Worm (Caenorhabditis elegans) whole organism, young adult: ENCODE measurements around the gene str-261.

Experiments used
- B0336.3 ChIP-seq: fragments of 200-800 bp; sonication (Bioruptor generic); IDR thresholded peaks from 2 replicates; pipeline ENCODE4 v1.3.6; 2022; ENCODE audit warnings: missing genetic modification characterization, missing compliant biosample characterization
- F49E8.2 ChIP-seq: sonication (generic microtip); optimal IDR thresholded peaks from 3 replicates; lab custom pipeline; 2017; ENCODE audit warnings: missing genetic modification characterization, mild to moderate bottlenecking, missing compliant biosample characterization, antibody characterized with exemption, moderate library complexity; ENCODE audit not compliant: insufficient read depth
- K11D2.4 ChIP-seq: fragments of 200-800 bp; sonication (Bioruptor generic); IDR thresholded peaks from 2 replicates; pipeline ENCODE4 v1.3.6; 2022; ENCODE audit warnings: missing genetic modification reagents, missing genetic modification characterization, missing compliant biosample characterization
- T07F8.4 ChIP-seq: sonication (generic microtip); optimal IDR thresholded peaks from 2 replicates; lab custom pipeline; 2016; ENCODE audit warnings: mild to moderate bottlenecking, missing genetic modification characterization, moderate library complexity, missing compliant biosample characterization
- ama-1 ChIP-seq, 3 experiments: fragments of 150-350 bp in 1 of 3; sonication (generic microtip) in 2 of 3; optimal IDR thresholded peaks; 2 replicates each; lab custom pipeline; 2014 to 2018; ENCODE audit warnings: missing biosample characterization in 2 of 3, missing genetic modification characterization in 2 of 3, missing genetic modification reagents in 2 of 3
- dpff-1 ChIP-seq: sonication (generic microtip); optimal IDR thresholded peaks from 2 replicates; lab custom pipeline; 2017; ENCODE audit warnings: mild to moderate bottlenecking, missing genetic modification characterization, missing compliant biosample characterization
- nhr-179 ChIP-seq: sonication (generic microtip); optimal IDR thresholded peaks from 2 replicates; lab custom pipeline; 2016; ENCODE audit warnings: mild to moderate bottlenecking, missing genetic modification characterization, missing compliant biosample characterization
- rpc-1 ChIP-seq, 2 experiments: fragments of 150-350 bp in 1 of 2; sonication (generic microtip) in 1 of 2; optimal IDR thresholded peaks; 2 replicates each; lab custom pipeline; 2014 to 2018; ENCODE audit warnings: missing biosample characterization in 1 of 2, missing genetic modification characterization in 1 of 2, missing genetic modification reagents in 1 of 2, missing genotype in 1 of 2

ce11 chrIII:11115956-11116355 lies 41.6 kb downstream of the str-261 start:
- TF ChIP-seq T07F8.4 (tag; lab: Kevin White, UChicago) (no peak), dpff-1 (tag; lab: Kevin White, UChicago) (no peak), rpc-1 (optimal IDR thresholded peaks at IDR 0.05; lab: Kevin White, UChicago) (no peak), rpc-1 (tag; optimal IDR thresholded peaks at IDR 0.05; lab: Kevin White, UChicago) (no peak), B0336.3 (GFP tag; lab: Robert Waterston, UW) (no peak), ama-1 (optimal IDR thresholded peaks at IDR 0.05; lab: Kevin White, UChicago) (no peak), ama-1 (GFP tag; optimal IDR thresholded peaks at IDR 0.05; lab: Kevin White, UChicago) (no peak), nhr-179 (tag; lab: Kevin White, UChicago) (no peak), F49E8.2 (tag; lab: Kevin White, UChicago) (no peak), K11D2.4 (GFP tag; lab: Robert Waterston, UW) (no peak)
